Worm (Caenorhabditis elegans): ENCODE measurements around the gene F48G7.7.

- TF ChIP-seq fkh-6 (tag; optimal IDR thresholded peaks at IDR 0.05): no peak
- TF ChIP-seq pag-3 (tag; optimal IDR thresholded peaks at IDR 0.05; ENCODE audit: borderline replicate concordance): no peak
- TF ChIP-seq ama-1 (optimal IDR thresholded peaks at IDR 0.05): no peak
- TF ChIP-seq dmd-4 (tag; optimal IDR thresholded peaks at IDR 0.05; ENCODE audit: borderline replicate concordance): no peak
- no peak for TF ChIP-seq nhr-11 (tag; optimal IDR thresholded peaks at IDR 0.05)
- TF ChIP-seq pros-1 (tag; optimal IDR thresholded peaks at IDR 0.05): no peak
Measured at ce11 chrV:667459-667858, 41.2 kb upstream of the F48G7.7 start, which contains the start of gene nhr-180.
